Worm (Caenorhabditis elegans): ENCODE measurements around the gene noca-1.

ce11 chrV:13221066-13221465 is 68.3 kb downstream of the noca-1 start:
- TF ChIP-seq lin-13 (GFP tag; optimal IDR thresholded peaks at IDR 0.05) (no peak), ama-1 (optimal IDR thresholded peaks at IDR 0.05) (no peak), crh-2 (tag; optimal IDR thresholded peaks at IDR 0.05) (no peak)
